Fruit fly (Drosophila melanogaster) S2 (cell line): ENCODE results near the gene Gr10b.

ENCODE experiments used
- CG8478 ChIP-seq: fragments of >200 bp; optimal IDR thresholded peaks from 2 replicates; lab custom pipeline; 2018
- CTCF ChIP-seq, 2 experiments: fragments of >200 bp; optimal IDR thresholded peaks; 2 replicates each; lab custom pipeline; 2018

Gr10b gene

DNA sequence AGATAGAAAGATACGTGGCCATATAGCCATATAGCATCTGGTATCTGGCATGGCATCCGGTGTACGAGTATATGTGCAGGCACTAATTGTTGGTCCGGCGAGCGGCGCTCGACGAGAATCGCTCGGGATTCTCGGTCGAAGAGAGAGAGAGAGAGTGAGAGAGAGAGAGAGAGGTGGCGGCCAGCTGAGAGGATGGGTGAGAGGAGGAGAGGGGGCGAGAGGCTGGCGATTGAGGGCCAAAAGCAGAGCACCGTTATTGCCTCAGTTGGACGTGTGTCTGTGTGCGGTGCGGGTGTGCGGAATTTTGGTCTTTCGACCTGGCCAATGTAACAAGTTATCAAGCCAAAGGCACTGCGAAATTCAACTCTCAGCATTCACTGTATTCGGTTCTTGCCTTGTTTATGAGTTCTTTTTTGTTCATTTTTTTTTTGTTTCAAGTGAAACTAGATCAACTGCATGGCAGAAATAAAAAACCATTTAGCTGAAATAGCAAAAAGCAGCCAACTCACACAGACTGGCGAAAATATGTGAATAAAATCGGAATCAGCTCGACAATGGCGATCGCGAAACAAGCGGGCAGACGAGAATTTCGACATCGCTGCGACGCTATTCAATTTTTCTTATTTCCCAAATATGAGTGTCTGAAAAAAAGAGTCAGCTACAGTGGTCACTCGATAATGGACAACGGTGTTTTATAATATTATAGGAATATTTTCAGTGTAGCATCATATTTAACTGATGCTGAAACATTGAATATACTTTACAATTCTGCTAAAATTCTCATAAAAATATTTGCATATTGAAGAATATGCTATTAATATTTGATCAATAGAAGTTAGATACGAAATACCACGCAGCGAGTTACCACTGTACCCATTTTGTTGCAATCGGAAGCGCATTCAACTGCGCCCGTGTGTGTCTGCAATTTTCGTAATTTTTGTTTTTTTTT is 40.0 kb downstream of the Gr10b start:
- TF ChIP-seq CG8478 (lab: Kevin White, UChicago) (no peak), CTCF (optimal IDR thresholded peaks at IDR 0.05; lab: Kevin White, UChicago) (no peak)

DNA sequence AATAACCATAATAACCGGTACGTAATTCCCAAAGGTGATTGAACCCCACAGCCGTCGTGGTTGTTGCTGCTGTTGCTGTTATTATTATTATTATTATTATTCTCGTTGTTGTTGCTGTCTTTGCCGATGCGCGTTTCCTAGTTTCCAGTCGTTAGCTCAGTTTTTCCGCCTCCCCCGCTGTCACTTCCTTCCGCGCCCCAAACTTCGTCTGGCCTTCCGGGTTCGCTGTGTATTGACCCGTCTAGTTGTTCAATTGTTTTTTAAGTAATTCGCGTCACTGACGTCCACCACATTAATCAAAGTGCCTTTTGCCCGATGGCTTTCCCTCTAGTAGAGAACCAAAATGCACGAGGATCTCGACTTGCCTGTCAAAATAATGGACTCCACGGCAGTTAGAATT is 41.4 kb downstream of the Gr10b start:
- TF ChIP-seq CG8478 (lab: Kevin White, UChicago) (no peak), CTCF (optimal IDR thresholded peaks at IDR 0.05; lab: Kevin White, UChicago) (no peak)

DNA sequence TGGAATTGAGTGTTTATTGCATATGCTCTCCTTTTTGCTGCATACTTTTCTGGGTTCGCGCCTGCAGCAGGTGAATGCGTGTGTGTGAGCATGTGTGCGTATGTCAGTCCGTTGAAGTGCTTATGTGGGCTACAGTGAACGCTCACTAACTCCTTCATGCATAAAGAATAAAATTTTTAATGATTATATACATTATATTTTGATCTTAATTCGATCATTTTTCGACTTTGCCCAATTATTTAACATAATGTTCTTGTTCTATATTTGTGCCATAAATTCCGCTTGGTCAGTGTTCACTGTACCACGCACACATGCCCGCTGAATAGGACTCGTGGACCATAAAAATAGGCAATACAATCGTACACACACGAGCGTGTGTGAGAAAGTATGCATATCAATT is 42.2 kb downstream of the Gr10b start:
- no peak for TF ChIP-seq CTCF (optimal IDR thresholded peaks at IDR 0.05; lab: Kevin White, UChicago)
- no peak for TF ChIP-seq CG8478 (lab: Kevin White, UChicago)

DNA sequence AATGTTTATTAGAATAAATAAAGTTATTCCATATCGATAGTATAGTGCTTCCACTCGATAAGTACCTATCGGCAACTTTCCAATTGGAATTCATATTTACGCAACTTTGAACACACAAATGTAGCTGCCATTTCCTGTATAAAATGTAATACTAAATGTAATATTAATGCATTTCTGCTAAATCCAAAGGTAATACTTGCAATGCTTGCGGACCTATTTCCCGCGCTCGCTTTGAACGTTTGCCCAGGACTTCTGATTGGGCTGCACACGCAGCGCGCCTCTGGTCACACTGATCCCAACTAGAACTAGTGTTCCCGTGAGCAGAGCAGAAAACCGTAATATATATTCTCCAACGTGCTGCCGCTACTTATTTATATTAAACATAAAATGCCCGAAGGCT is 43.6 kb downstream of the Gr10b start, which contains the start of gene dlg1:
Gene dlg1 (plus strand): TSS at position 292 of the 400 bp plus-strand sequence.
- TF ChIP-seq CTCF (optimal IDR thresholded peaks at IDR 0.05; lab: Kevin White, UChicago) (no peak), CG8478 (lab: Kevin White, UChicago) (no peak)

DNA sequence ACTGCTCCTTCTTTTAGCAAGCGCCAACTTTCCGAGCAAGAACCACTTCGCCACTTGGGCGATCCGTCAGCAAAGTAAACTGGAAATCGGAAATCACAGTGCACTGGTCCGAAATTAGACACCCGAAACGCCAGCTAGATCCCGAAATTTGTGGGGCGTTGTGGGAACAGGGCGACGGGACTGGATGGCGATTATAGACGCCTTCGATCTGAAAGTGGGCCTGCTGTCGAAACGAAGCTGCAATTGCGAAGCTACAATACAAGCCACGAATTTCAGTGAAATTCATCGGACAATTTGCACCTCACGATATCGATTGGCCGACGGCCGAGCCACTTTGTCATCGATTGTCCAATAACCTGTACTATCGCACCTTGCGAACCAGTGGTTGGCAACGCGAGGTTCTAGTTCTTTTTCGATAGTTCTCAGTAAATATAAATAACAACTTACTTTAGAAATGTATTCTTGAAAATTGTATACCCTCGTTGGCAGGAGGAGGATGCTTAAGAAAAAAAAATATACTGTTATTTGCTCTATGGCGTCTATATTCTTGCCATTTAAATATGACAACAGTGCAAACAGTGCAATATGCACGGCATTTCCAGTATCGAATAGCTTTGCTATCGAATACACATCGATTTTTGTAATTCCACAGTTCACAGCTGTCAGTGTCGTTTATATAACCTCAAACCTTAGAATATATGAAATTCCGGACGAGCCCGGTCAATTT is 45.0 kb downstream of the Gr10b start, which contains the start of the genes hop and Tim8:
Gene hop (minus strand): TSS at position 316 of the 727 bp plus-strand sequence.
Gene Tim8 (plus strand): TSS at position 663 of the 727 bp plus-strand sequence.
- TF ChIP-seq CG8478 (lab: Kevin White, UChicago) (no peak), CTCF (optimal IDR thresholded peaks at IDR 0.05; lab: Kevin White, UChicago) (no peak)
